Worm (Caenorhabditis elegans) whole organism, L1 larva: Measurements from ENCODE around the gene abu-2.

Experiments used
- C04F5.9 ChIP-seq: sonication (generic microtip); optimal IDR thresholded peaks from 2 replicates; lab custom pipeline; 2016; ENCODE audit warnings: missing genetic modification characterization, missing compliant biosample characterization
- C34B4.2 ChIP-seq: sonication (generic microtip); optimal IDR thresholded peaks from 2 replicates; lab custom pipeline; 2017; ENCODE audit warnings: mild to moderate bottlenecking, missing genetic modification characterization, missing compliant biosample characterization
- F16B12.6 ChIP-seq: fragments of 150-350 bp; optimal IDR thresholded peaks from 2 replicates; lab custom pipeline; 2014; ENCODE audit warnings: missing biosample characterization, missing genetic modification characterization
- Y116A8C.19 ChIP-seq: sonication (generic microtip); optimal IDR thresholded peaks from 2 replicates; lab custom pipeline; 2016; ENCODE audit warnings: missing compliant biosample characterization, missing genetic modification characterization, borderline replicate concordance
- aha-1 ChIP-seq: fragments of 150-350 bp; optimal IDR thresholded peaks from 2 replicates; lab custom pipeline; 2014; ENCODE audit warnings: missing biosample characterization, missing genetic modification characterization
- ama-1 ChIP-seq: fragments of 150-350 bp; optimal IDR thresholded peaks from 2 replicates; lab custom pipeline; 2014
- blmp-1 ChIP-seq: fragments of 150-350 bp; optimal IDR thresholded peaks from 2 replicates; lab custom pipeline; 2014; ENCODE audit warnings: missing biosample characterization, missing genetic modification characterization
- ceh-63 ChIP-seq: fragments of 200-800 bp; sonication (Bioruptor generic); optimal IDR thresholded peaks from 2 replicates; lab custom pipeline; 2018; ENCODE audit warnings: mild to moderate bottlenecking, missing genetic modification characterization, missing compliant biosample characterization
- ceh-82 ChIP-seq, 3 experiments: fragments of 150-350 bp in 1 of 3; sonication (generic microtip) in 2 of 3; optimal IDR thresholded peaks; 2 replicates each; lab custom pipeline; 2014 to 2017; ENCODE audit warnings: missing biosample characterization in 3 of 3, missing genetic modification characterization in 3 of 3
- ceh-88 ChIP-seq: fragments of 200-800 bp; sonication (Bioruptor generic); IDR thresholded peaks from 2 replicates; pipeline ENCODE4 v1.3.6; 2022; ENCODE audit warnings: missing genetic modification characterization, missing compliant biosample characterization
- dpl-1 ChIP-seq, 3 experiments: fragments of 150-350 bp in 2 of 3; sonication (generic microtip) in 1 of 3; optimal IDR thresholded peaks; 2 replicates each; lab custom pipeline; 2014 to 2017; ENCODE audit warnings: missing biosample characterization in 3 of 3, missing genetic modification characterization in 3 of 3, missing genetic modification reagents in 3 of 3
- dsc-1 ChIP-seq: sonication (generic microtip); optimal IDR thresholded peaks from 2 replicates; lab custom pipeline; 2016; ENCODE audit warnings: mild to moderate bottlenecking, missing genetic modification characterization, missing compliant biosample characterization
- efl-1 ChIP-seq, 4 experiments: fragments of 150-350 bp; optimal IDR thresholded peaks in 3 of 4; peaks in 1 of 4; 1 replicate in 1 of 4; 2 replicates in 3 of 4; lab custom pipeline; 2014; ENCODE audit warnings: missing biosample characterization in 2 of 4, missing genetic modification characterization in 2 of 4, missing genetic modification reagents in 2 of 4
- egl-27 ChIP-seq, 2 experiments: fragments of 150-350 bp in 1 of 2; sonication (generic microtip); optimal IDR thresholded peaks; 3 replicates each; lab custom pipeline; 2017 to 2018; ENCODE audit warnings: missing biosample characterization in 2 of 2, missing genetic modification characterization in 2 of 2, missing genetic modification reagents in 2 of 2
- elt-2 ChIP-seq: sonication (generic microtip); optimal IDR thresholded peaks from 2 replicates; lab custom pipeline; 2016; ENCODE audit warnings: missing genetic modification characterization, mild to moderate bottlenecking, inconsistent platforms, missing compliant biosample characterization, missing genetic modification reagents
- fkh-4 ChIP-seq: sonication (generic microtip); optimal IDR thresholded peaks from 2 replicates; lab custom pipeline; 2016; ENCODE audit warnings: missing compliant biosample characterization, missing genetic modification characterization, borderline replicate concordance
- fkh-8 ChIP-seq: sonication (generic microtip); optimal IDR thresholded peaks from 2 replicates; lab custom pipeline; 2016; ENCODE audit warnings: mild to moderate bottlenecking, missing genetic modification characterization, missing compliant biosample characterization
- fos-1 ChIP-seq: fragments of 150-350 bp; optimal IDR thresholded peaks from 2 replicates; lab custom pipeline; 2014; ENCODE audit warnings: missing biosample characterization, missing genetic modification characterization
- grh-1 ChIP-seq: fragments of 200-800 bp; sonication (Bioruptor generic); IDR thresholded peaks from 2 replicates; pipeline ENCODE4 v1.3.6; 2022; ENCODE audit warnings: missing genetic modification reagents, missing genetic modification characterization, missing compliant biosample characterization
- hlh-4 ChIP-seq: sonication (generic microtip); optimal IDR thresholded peaks from 2 replicates; lab custom pipeline; 2016; ENCODE audit warnings: mild to moderate bottlenecking, missing genetic modification characterization, missing compliant biosample characterization
- irx-1 ChIP-seq: sonication (generic microtip); optimal IDR thresholded peaks from 2 replicates; lab custom pipeline; 2016; ENCODE audit warnings: missing genetic modification characterization, missing compliant biosample characterization
- isw-1 ChIP-seq: fragments of 200-800 bp; sonication (Bioruptor generic); IDR thresholded peaks from 2 replicates; pipeline ENCODE4 v1.3.6; 2022; ENCODE audit warnings: missing genetic modification characterization, missing compliant biosample characterization
- jun-1 ChIP-seq: fragments of 150-350 bp; optimal IDR thresholded peaks from 2 replicates; lab custom pipeline; 2014; ENCODE audit warnings: missing biosample characterization, missing genetic modification reagents, missing genetic modification characterization
- lin-13 ChIP-seq: fragments of 150-350 bp; optimal IDR thresholded peaks from 2 replicates; lab custom pipeline; 2014; ENCODE audit warnings: missing biosample characterization, missing genetic modification reagents, missing genetic modification characterization
- lin-15B ChIP-seq: fragments of 150-350 bp; sonication (generic microtip); optimal IDR thresholded peaks from 3 replicates; lab custom pipeline; 2014; ENCODE audit warnings: missing biosample characterization, missing genetic modification characterization
- lin-35 ChIP-seq, 2 experiments: fragments of 150-350 bp; optimal IDR thresholded peaks; 2 replicates each; lab custom pipeline; 2014; ENCODE audit warnings: missing biosample characterization in 2 of 2, missing genetic modification characterization in 2 of 2, missing genetic modification reagents in 2 of 2
- lin-39 ChIP-seq: fragments of 150-350 bp; optimal IDR thresholded peaks from 2 replicates; lab custom pipeline; 2014; ENCODE audit warnings: missing biosample characterization, missing genetic modification reagents, missing genetic modification characterization
- lir-3 ChIP-seq: sonication (generic microtip); optimal IDR thresholded peaks from 2 replicates; lab custom pipeline; 2016; ENCODE audit warnings: mild to moderate bottlenecking, missing genetic modification characterization, moderate library complexity, missing compliant biosample characterization; ENCODE audit not compliant: poor library complexity
- mdl-1 ChIP-seq, 2 experiments: fragments of 150-350 bp; optimal IDR thresholded peaks; 2 replicates each; lab custom pipeline; 2014 to 2017; ENCODE audit warnings: missing biosample characterization in 2 of 2, missing genetic modification characterization in 2 of 2, inconsistent platforms in 1 of 2
- mef-2 ChIP-seq: fragments of 150-350 bp; optimal IDR thresholded peaks from 2 replicates; lab custom pipeline; 2014; ENCODE audit warnings: missing biosample characterization, missing genetic modification characterization
- nhr-12 ChIP-seq: sonication (generic microtip); optimal IDR thresholded peaks from 2 replicates; lab custom pipeline; 2017; ENCODE audit warnings: missing biosample characterization, missing genetic modification characterization
- nhr-20 ChIP-seq: sonication (generic microtip); optimal IDR thresholded peaks from 2 replicates; lab custom pipeline; 2016; ENCODE audit warnings: mild to moderate bottlenecking, missing genetic modification characterization, missing compliant biosample characterization
- nhr-237 ChIP-seq: fragments of 150-350 bp; optimal IDR thresholded peaks from 2 replicates; lab custom pipeline; 2014; ENCODE audit warnings: missing biosample characterization, missing genetic modification characterization
- nhr-28 ChIP-seq: fragments of 150-350 bp; optimal IDR thresholded peaks from 2 replicates; lab custom pipeline; 2014; ENCODE audit warnings: missing biosample characterization, missing genetic modification characterization
- nhr-47 ChIP-seq: sonication (generic microtip); optimal IDR thresholded peaks from 2 replicates; lab custom pipeline; 2016; ENCODE audit warnings: mild to moderate bottlenecking, missing genetic modification characterization, moderate library complexity, missing compliant biosample characterization
- nhr-71 ChIP-seq: sonication (generic microtip); optimal IDR thresholded peaks from 2 replicates; lab custom pipeline; 2016; ENCODE audit warnings: mild to moderate bottlenecking, missing genetic modification characterization, moderate library complexity, missing compliant biosample characterization
- nhr-76 ChIP-seq: sonication (generic microtip); optimal IDR thresholded peaks from 2 replicates; lab custom pipeline; 2017; ENCODE audit warnings: missing biosample characterization, missing genetic modification characterization
- nhr-77 ChIP-seq: fragments of 150-350 bp; optimal IDR thresholded peaks from 2 replicates; lab custom pipeline; 2014; ENCODE audit warnings: missing biosample characterization, missing genetic modification characterization
- nhr-84 ChIP-seq: sonication (generic microtip); optimal IDR thresholded peaks from 2 replicates; lab custom pipeline; 2017; ENCODE audit warnings: missing biosample characterization, missing genetic modification characterization
- pag-3 ChIP-seq: sonication (generic microtip); optimal IDR thresholded peaks from 2 replicates; lab custom pipeline; 2017; ENCODE audit warnings: missing genetic modification characterization, mild to moderate bottlenecking, missing compliant biosample characterization, antibody characterized with exemption, borderline replicate concordance; ENCODE audit not compliant: insufficient read depth
- pax-3 ChIP-seq: fragments of 200-800 bp; sonication (Bioruptor generic); optimal IDR thresholded peaks from 2 replicates; lab custom pipeline; 2018; ENCODE audit warnings: mild to moderate bottlenecking, missing genetic modification characterization, moderate library complexity, missing compliant biosample characterization
- rnt-1 ChIP-seq: sonication (generic microtip); optimal IDR thresholded peaks from 2 replicates; lab custom pipeline; 2016; ENCODE audit warnings: mild to moderate bottlenecking, missing genetic modification characterization, moderate library complexity, missing compliant biosample characterization
- snpc-4 ChIP-seq: fragments of 150-350 bp; optimal IDR thresholded peaks from 2 replicates; lab custom pipeline; 2014; ENCODE audit warnings: missing biosample characterization, missing genetic modification characterization
- snu-23 ChIP-seq: sonication (generic microtip); optimal IDR thresholded peaks from 2 replicates; lab custom pipeline; 2016; ENCODE audit warnings: missing genetic modification characterization, missing compliant biosample characterization
- sox-4 ChIP-seq: sonication (generic microtip); optimal IDR thresholded peaks from 2 replicates; lab custom pipeline; 2016; ENCODE audit warnings: missing genetic modification characterization, missing compliant biosample characterization
- sup-37 ChIP-seq: fragments of 200-800 bp; sonication (Bioruptor generic); optimal IDR thresholded peaks from 2 replicates; lab custom pipeline; 2018; ENCODE audit warnings: mild to moderate bottlenecking, missing genetic modification characterization, missing compliant biosample characterization
- swsn-7 ChIP-seq: sonication (generic microtip); optimal IDR thresholded peaks from 2 replicates; lab custom pipeline; 2016; ENCODE audit warnings: missing genetic modification characterization, missing compliant biosample characterization
- tlp-1 ChIP-seq: fragments of 150-350 bp; optimal IDR thresholded peaks from 2 replicates; lab custom pipeline; 2014; ENCODE audit warnings: missing biosample characterization, missing genetic modification characterization
- unc-86 ChIP-seq: sonication (generic microtip); optimal IDR thresholded peaks from 2 replicates; lab custom pipeline; 2016; ENCODE audit warnings: missing genetic modification characterization, missing compliant biosample characterization
- xbp-1 ChIP-seq: sonication (generic microtip); optimal IDR thresholded peaks from 2 replicates; lab custom pipeline; 2016; ENCODE audit warnings: missing genetic modification characterization, missing compliant biosample characterization
- ztf-11 ChIP-seq, 2 experiments: sonication (generic microtip); optimal IDR thresholded peaks; 2 replicates each; lab custom pipeline; 2016 to 2017; ENCODE audit warnings: missing genetic modification characterization in 2 of 2, missing biosample characterization in 1 of 2, missing compliant biosample characterization in 1 of 2
- ztf-4 ChIP-seq: fragments of 150-350 bp; optimal IDR thresholded peaks from 2 replicates; lab custom pipeline; 2014; ENCODE audit warnings: missing biosample characterization, missing genetic modification characterization

The abu-2 gene

DNA sequence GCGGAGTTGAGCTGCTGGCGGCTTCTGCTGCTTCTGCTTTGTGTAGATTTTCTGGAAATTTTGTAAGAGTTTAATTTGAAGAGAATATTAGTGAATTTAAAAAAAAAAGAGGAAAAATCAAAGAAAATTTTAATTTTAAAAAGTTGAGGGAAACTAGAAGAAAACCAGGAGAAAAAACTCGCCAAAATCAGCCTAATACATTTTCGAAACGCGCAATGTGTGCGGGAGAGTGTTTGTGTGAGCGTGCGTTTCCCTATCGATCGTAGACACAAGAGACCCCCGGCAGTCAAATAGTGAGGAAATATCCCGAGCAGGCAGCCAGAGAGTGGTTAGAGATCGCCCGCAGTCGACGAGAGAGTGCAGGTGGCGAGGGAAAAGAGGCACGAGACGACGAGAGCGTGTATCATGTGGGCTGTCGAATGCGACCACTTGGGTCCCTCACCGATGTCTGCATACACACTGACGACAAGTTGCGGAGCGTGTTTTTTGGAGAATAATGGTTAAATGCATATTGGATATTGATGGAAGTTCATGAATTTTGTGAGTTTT, 36.2 kb upstream of the abu-2 start, which contains the start of gene zfp-3:
zfp-3 (minus strand) TSS at position 51 of the 549 bp plus-strand sequence.
- TF ChIP-seq lir-3 (tag; lab: Kevin White, UChicago): peak; percentile 89
- no peak for TF ChIP-seq ceh-63 (GFP tag; lab: Kevin White, UChicago)
- TF ChIP-seq C04F5.9 (tag; lab: Kevin White, UChicago): peak; percentile 72
- TF ChIP-seq rnt-1 (tag; lab: Kevin White, UChicago): peak; percentile 95
- TF ChIP-seq nhr-47: peak; percentile 97
- TF ChIP-seq mef-2 (tag; lab: Kevin White, UChicago): peak; percentile 78
- peak; percentile 61 for TF ChIP-seq blmp-1 (tag; lab: Kevin White, UChicago)
- TF ChIP-seq sox-4 (tag; lab: Kevin White, UChicago): peak; percentile 85
- peak; percentile 84 for TF ChIP-seq snpc-4 (tag; lab: Kevin White, UChicago)
- TF ChIP-seq F16B12.6 (tag; lab: Kevin White, UChicago): peak; percentile 96
- peak; percentile 92 for TF ChIP-seq pax-3 (tag; lab: Kevin White, UChicago)
- TF ChIP-seq tlp-1 (tag; lab: Kevin White, UChicago): no peak
- TF ChIP-seq pag-3: no peak
- TF ChIP-seq nhr-84 (tag; lab: Kevin White, UChicago): no peak
- TF ChIP-seq sup-37: peak; percentile 76
- TF ChIP-seq lin-15B (tag; lab: Kevin White, UChicago): peak; percentile 41
- TF ChIP-seq dsc-1 (tag; lab: Kevin White, UChicago): peak; percentile 95
- peak; percentile 36 to 90 for TF ChIP-seq egl-27 (tag; optimal IDR thresholded peaks at IDR 0.05; lab: Kevin White, UChicago)
- peak; percentile 82 for TF ChIP-seq elt-2 (tag; lab: Kevin White, UChicago)
- TF ChIP-seq ztf-4 (tag; lab: Kevin White, UChicago): peak; percentile 97
- TF ChIP-seq fkh-4 (tag; lab: Kevin White, UChicago): peak; percentile 35
- peak; percentile 64 for TF ChIP-seq lin-39 (tag; lab: Kevin White, UChicago)
- peak; percentile 96 for TF ChIP-seq unc-86
- peak; percentile 98 for TF ChIP-seq fkh-8 (tag; lab: Kevin White, UChicago)
- TF ChIP-seq xbp-1 (tag; lab: Kevin White, UChicago): peak; percentile 96
- peak; percentile 5 for TF ChIP-seq nhr-12 (tag; lab: Kevin White, UChicago)
- TF ChIP-seq nhr-76 (tag; lab: Kevin White, UChicago): no peak
- peak; percentile 81 to 96 (median 94) for TF ChIP-seq ceh-82 (tag; optimal IDR thresholded peaks at IDR 0.05; lab: Kevin White, UChicago)
- TF ChIP-seq jun-1 (tag; lab: Kevin White, UChicago): peak; percentile 96
- peak; percentile 93 for TF ChIP-seq lin-13 (GFP tag; lab: Kevin White, UChicago)
- TF ChIP-seq lin-35 (GFP tag; optimal IDR thresholded peaks at IDR 0.05; lab: Kevin White, UChicago): peak; percentile 86 to 90
- peak; percentile 88 for TF ChIP-seq ceh-88
- no peak for TF ChIP-seq C34B4.2 (tag; lab: Kevin White, UChicago)
- TF ChIP-seq nhr-71: peak; percentile 99
- TF ChIP-seq fos-1 (tag; lab: Kevin White, UChicago): peak; percentile 95
- TF ChIP-seq nhr-237 (tag; lab: Kevin White, UChicago): peak; percentile 81
- peak; percentile 99 for TF ChIP-seq nhr-20 (tag; lab: Kevin White, UChicago)
- TF ChIP-seq ztf-11 (tag; optimal IDR thresholded peaks at IDR 0.05; lab: Kevin White, UChicago): peak in 1 of 2 experiments; percentile 86
- TF ChIP-seq dpl-1 (GFP tag; optimal IDR thresholded peaks at IDR 0.05; lab: Kevin White, UChicago): peak; percentile 72 to 77 (median 73)
- TF ChIP-seq efl-1 (optimal IDR thresholded peaks at IDR 0.05; lab: Kevin White, UChicago): peak; percentile 85 to 96
- peak; percentile 66 to 97 for TF ChIP-seq efl-1 (GFP tag; optimal IDR thresholded peaks at IDR 0.05 in 1 of 2; lab: Kevin White, UChicago)
- no peak for TF ChIP-seq Y116A8C.19 (tag; lab: Kevin White, UChicago)
- TF ChIP-seq nhr-28 (tag; lab: Kevin White, UChicago): no peak
- peak; percentile 91 for TF ChIP-seq grh-1 (GFP tag; lab: Robert Waterston, UW)
- peak; percentile 91 for TF ChIP-seq isw-1
- peak; percentile 95 for TF ChIP-seq nhr-77
- peak; percentile 92 for TF ChIP-seq aha-1 (tag; lab: Kevin White, UChicago)
- peak; percentile 3 for TF ChIP-seq hlh-4 (tag; lab: Kevin White, UChicago)
- peak; percentile 88 for TF ChIP-seq irx-1 (tag; lab: Kevin White, UChicago)
- peak; percentile 87 to 98 for TF ChIP-seq mdl-1 (tag; optimal IDR thresholded peaks at IDR 0.05; lab: Kevin White, UChicago)
- peak; percentile 98 for TF ChIP-seq swsn-7 (tag; lab: Kevin White, UChicago)
- TF ChIP-seq snu-23 (GFP tag; lab: Kevin White, UChicago): peak; percentile 99
- TF ChIP-seq ama-1 (lab: Kevin White, UChicago): peak; percentile 58
